Fruit fly (Drosophila melanogaster) whole organism, embryonic: ENCODE measurements around the gene Cnep1r2.

Experiments
- Abd-B ChIP-seq: fragments of 200-800 bp; sonication (Bioruptor generic); optimal IDR thresholded peaks from 2 replicates; lab custom pipeline; 2018; ENCODE audit warnings: missing biosample characterization, mild to moderate bottlenecking, missing genetic modification characterization, moderate library complexity
- B-H2 ChIP-seq: fragments of 200-800 bp; sonication (Bioruptor generic); optimal IDR thresholded peaks from 2 replicates; lab custom pipeline; 2018; ENCODE audit warnings: missing biosample characterization, mild to moderate bottlenecking, missing genetic modification characterization
- CG10147 ChIP-seq: fragments of 200-800 bp; sonication (Bioruptor generic); optimal IDR thresholded peaks from 2 replicates; lab custom pipeline; 2019; ENCODE audit warnings: missing biosample characterization, mild to moderate bottlenecking, missing genetic modification characterization, moderate library complexity
- CG1024 ChIP-seq: fragments of 200-800 bp; sonication (Bioruptor generic); IDR thresholded peaks from 2 replicates; pipeline ENCODE4 v1.3.6; 2022; ENCODE audit warnings: missing biosample characterization, missing genetic modification characterization
- CG12391 ChIP-seq: fragments of 200-800 bp; sonication (Bioruptor generic); optimal IDR thresholded peaks from 3 replicates; lab custom pipeline; 2018; ENCODE audit warnings: missing biosample characterization, mild to moderate bottlenecking, missing genetic modification characterization, moderate library complexity
- CG15011 ChIP-seq: fragments of 200-800 bp; sonication (Bioruptor generic); optimal IDR thresholded peaks from 3 replicates; lab custom pipeline; 2018; ENCODE audit warnings: missing biosample characterization, mild to moderate bottlenecking, missing genetic modification characterization
- CG15514 ChIP-seq: fragments of 200-800 bp; sonication (Bioruptor generic); optimal IDR thresholded peaks from 3 replicates; lab custom pipeline; 2017; ENCODE audit warnings: missing biosample characterization, missing genetic modification characterization, mild to moderate bottlenecking, moderate library complexity, missing genetic modification reagents
- CG18011 ChIP-seq: fragments of 200-800 bp; sonication (Bioruptor generic); optimal IDR thresholded peaks from 2 replicates; lab custom pipeline; 2017; ENCODE audit warnings: missing biosample characterization, missing genetic modification characterization, mild to moderate bottlenecking, moderate library complexity, missing genotype
- CG18599 ChIP-seq: fragments of 200-800 bp; sonication (Bioruptor generic); optimal IDR thresholded peaks from 3 replicates; lab custom pipeline; 2017; ENCODE audit warnings: missing biosample characterization, missing genetic modification characterization, mild to moderate bottlenecking, moderate library complexity, missing genetic modification reagents
- CG18619 ChIP-seq: fragments of 200-800 bp; sonication (Bioruptor generic); optimal IDR thresholded peaks from 3 replicates; lab custom pipeline; 2017; ENCODE audit warnings: missing biosample characterization, mild to moderate bottlenecking, missing genetic modification characterization
- CG2199 ChIP-seq: fragments of 200-800 bp; sonication (Bioruptor generic); IDR thresholded peaks from 3 replicates; pipeline ENCODE4 v1.3.6; 2022; ENCODE audit warnings: missing biosample characterization, missing genetic modification characterization
- CG2889 ChIP-seq: fragments of 200-800 bp; sonication (Bioruptor generic); IDR thresholded peaks from 3 replicates; pipeline ENCODE4 v1.3.6; 2022; ENCODE audit warnings: missing biosample characterization, missing genetic modification characterization
- CG7745 ChIP-seq: fragments of 200-800 bp; sonication (Bioruptor generic); optimal IDR thresholded peaks from 2 replicates; lab custom pipeline; 2018; ENCODE audit warnings: missing biosample characterization, mild to moderate bottlenecking, missing genetic modification characterization, moderate library complexity
- CG8089 ChIP-seq: fragments of 200-800 bp; sonication (Bioruptor generic); optimal IDR thresholded peaks from 3 replicates; lab custom pipeline; 2016; ENCODE audit warnings: missing biosample characterization, missing genetic modification characterization
- CG8388 ChIP-seq: fragments of 200-800 bp; sonication (Bioruptor generic); optimal IDR thresholded peaks from 2 replicates; lab custom pipeline; 2019; ENCODE audit warnings: missing biosample characterization, mild to moderate bottlenecking, missing genetic modification characterization, moderate library complexity
- CG8944 ChIP-seq: fragments of 200-800 bp; sonication (Bioruptor generic); optimal IDR thresholded peaks from 3 replicates; lab custom pipeline; 2016; ENCODE audit warnings: missing biosample characterization, missing genetic modification characterization
- CG9727 ChIP-seq: fragments of 200-800 bp; sonication (Bioruptor generic); optimal IDR thresholded peaks from 3 replicates; lab custom pipeline; 2017; ENCODE audit warnings: missing biosample characterization, mild to moderate bottlenecking, missing genetic modification characterization
- Dip3 ChIP-seq: fragments of 200-800 bp; sonication (Bioruptor generic); optimal IDR thresholded peaks from 3 replicates; lab custom pipeline; 2016; ENCODE audit warnings: missing biosample characterization, missing genetic modification characterization
- Doc2 ChIP-seq: fragments of 200-800 bp; sonication (Bioruptor generic); IDR thresholded peaks from 2 replicates; pipeline ENCODE4 v1.3.6; 2022; ENCODE audit warnings: missing biosample characterization, missing genetic modification characterization
- H15 ChIP-seq: fragments of 200-800 bp; sonication (Bioruptor generic); IDR thresholded peaks from 3 replicates; pipeline ENCODE4 v1.3.6; 2022; ENCODE audit warnings: missing biosample characterization, missing genetic modification characterization
- HHEX ChIP-seq: fragments of 200-800 bp; sonication (Bioruptor generic); optimal IDR thresholded peaks from 3 replicates; lab custom pipeline; 2017; ENCODE audit warnings: missing biosample characterization, mild to moderate bottlenecking, missing genetic modification characterization, missing genetic modification reagents
- Hmr ChIP-seq: fragments of 200-800 bp; sonication (Bioruptor generic); optimal IDR thresholded peaks from 3 replicates; lab custom pipeline; 2017; ENCODE audit warnings: mild to moderate bottlenecking, missing biosample characterization, missing genetic modification reagents, missing genetic modification characterization
- Hmx ChIP-seq: fragments of 200-800 bp; sonication (Bioruptor generic); optimal IDR thresholded peaks from 2 replicates; lab custom pipeline; 2016; ENCODE audit warnings: missing biosample characterization, missing genetic modification characterization
- Jarid2 ChIP-seq: fragments of 200-800 bp; sonication (Bioruptor generic); optimal IDR thresholded peaks from 3 replicates; lab custom pipeline; 2017; ENCODE audit warnings: mild to moderate bottlenecking, missing biosample characterization, missing genetic modification reagents, missing genetic modification characterization
- Lhr ChIP-seq: fragments of 200-800 bp; sonication (Bioruptor generic); optimal IDR thresholded peaks from 3 replicates; lab custom pipeline; 2017; ENCODE audit warnings: mild to moderate bottlenecking, missing biosample characterization, missing genetic modification reagents, missing genetic modification characterization
- Side ChIP-seq: fragments of 200-800 bp; sonication (Bioruptor generic); optimal IDR thresholded peaks from 2 replicates; lab custom pipeline; 2016; ENCODE audit warnings: missing biosample characterization, missing genetic modification characterization
- Sin3A ChIP-seq: fragments of >200 bp; optimal IDR thresholded peaks from 2 replicates; lab custom pipeline; 2018
- Spps ChIP-seq: fragments of 200-800 bp; sonication (Bioruptor generic); optimal IDR thresholded peaks from 2 replicates; lab custom pipeline; 2018; ENCODE audit warnings: missing biosample characterization, mild to moderate bottlenecking, missing genetic modification characterization
- Tbp ChIP-seq: fragments of >200 bp; optimal IDR thresholded peaks from 2 replicates; lab custom pipeline; 2018; ENCODE audit warnings: missing biosample characterization, missing genetic modification characterization
- Xbp1 ChIP-seq: fragments of 200-800 bp; sonication (Bioruptor generic); optimal IDR thresholded peaks from 3 replicates; lab custom pipeline; 2016; ENCODE audit warnings: missing biosample characterization, mild to moderate bottlenecking, missing genetic modification characterization
- ap ChIP-seq: fragments of 200-800 bp; sonication (Bioruptor generic); IDR thresholded peaks from 2 replicates; pipeline ENCODE4 v1.3.6; 2022; ENCODE audit warnings: missing biosample characterization, missing genetic modification characterization
- bowl ChIP-seq: fragments of 200-800 bp; sonication (Bioruptor generic); IDR thresholded peaks from 2 replicates; pipeline ENCODE4 v1.3.6; 2022; ENCODE audit warnings: missing biosample characterization, missing genetic modification characterization
- cas ChIP-seq: fragments of 200-800 bp; sonication (Bioruptor generic); IDR thresholded peaks from 2 replicates; pipeline ENCODE4 v1.3.6; 2022; ENCODE audit warnings: missing biosample characterization, missing genetic modification characterization
- fd64A ChIP-seq: fragments of 200-800 bp; sonication (Bioruptor generic); optimal IDR thresholded peaks from 3 replicates; lab custom pipeline; 2018; ENCODE audit warnings: missing biosample characterization, mild to moderate bottlenecking, missing genetic modification characterization
- gsb ChIP-seq: fragments of 200-800 bp; sonication (Bioruptor generic); IDR thresholded peaks from 2 replicates; pipeline ENCODE4 v1.3.6; 2022; ENCODE audit warnings: missing biosample characterization, missing genetic modification characterization
- jigr1 ChIP-seq: fragments of 200-800 bp; sonication (Bioruptor generic); IDR thresholded peaks from 3 replicates; pipeline ENCODE4 v1.3.6; 2022; ENCODE audit warnings: missing biosample characterization, missing genetic modification characterization
- ken ChIP-seq: fragments of 200-800 bp; sonication (Bioruptor generic); IDR thresholded peaks from 3 replicates; pipeline ENCODE4 v1.3.6; 2022; ENCODE audit warnings: missing biosample characterization, missing genetic modification characterization
- klu ChIP-seq: fragments of 200-800 bp; sonication (Bioruptor generic); IDR thresholded peaks from 2 replicates; pipeline ENCODE4 v1.3.6; 2022; ENCODE audit warnings: missing biosample characterization, missing genetic modification characterization
- rib ChIP-seq: fragments of 200-800 bp; sonication (Bioruptor generic); IDR thresholded peaks from 2 replicates; pipeline ENCODE4 v1.3.6; 2022; ENCODE audit warnings: missing biosample characterization, missing genetic modification characterization
- sens ChIP-seq: fragments of 200-800 bp; sonication (Bioruptor generic); peaks from one replicate; lab custom pipeline; 2016; ENCODE audit warnings: missing biosample characterization, missing genetic modification characterization
- shn ChIP-seq: fragments of 200-800 bp; sonication (Bioruptor generic); optimal IDR thresholded peaks from 3 replicates; lab custom pipeline; 2016; ENCODE audit warnings: missing biosample characterization, missing genetic modification characterization
- sisA ChIP-seq: fragments of 200-800 bp; sonication (Bioruptor generic); IDR thresholded peaks from 2 replicates; pipeline ENCODE4 v1.3.6; 2022; ENCODE audit warnings: missing biosample characterization, missing genetic modification characterization
- sob ChIP-seq: fragments of 200-800 bp; sonication (Bioruptor generic); IDR thresholded peaks from 2 replicates; pipeline ENCODE4 v1.3.6; 2022; ENCODE audit warnings: missing biosample characterization, missing genetic modification characterization
- unc-4 ChIP-seq: fragments of 200-800 bp; sonication (Bioruptor generic); IDR thresholded peaks from 2 replicates; pipeline ENCODE4 v1.3.6; 2022; ENCODE audit warnings: missing biosample characterization, missing genetic modification characterization; ENCODE audit not compliant: partially characterized antibody
- wdn ChIP-seq: fragments of 200-800 bp; sonication (Bioruptor generic); IDR thresholded peaks from 2 replicates; pipeline ENCODE4 v1.3.6; 2022; ENCODE audit warnings: missing biosample characterization, missing genetic modification characterization

The Cnep1r2 gene

DNA sequence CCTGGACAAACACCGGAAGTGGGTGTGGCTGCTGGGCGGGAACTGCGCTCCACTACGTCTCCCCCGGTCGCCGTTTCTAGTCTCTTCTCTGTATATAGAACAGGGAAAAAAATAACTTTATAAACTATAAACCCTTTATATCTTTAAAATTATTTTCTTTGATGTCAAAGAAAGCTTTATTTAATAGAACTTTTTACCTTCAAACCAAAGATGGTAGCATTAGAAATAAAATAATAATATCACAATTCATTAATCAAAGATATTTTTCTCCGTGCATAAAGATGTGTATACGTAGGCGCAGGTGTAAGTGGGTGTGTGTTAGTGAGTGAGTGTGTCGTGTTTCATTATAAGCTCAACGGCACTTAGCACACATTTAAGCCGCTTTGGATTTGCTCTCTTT lies 38.4 kb upstream of the Cnep1r2 start (continued):
- no peak for TF ChIP-seq gsb (GFP tag; lab: Robert Waterston, UW)

DNA sequence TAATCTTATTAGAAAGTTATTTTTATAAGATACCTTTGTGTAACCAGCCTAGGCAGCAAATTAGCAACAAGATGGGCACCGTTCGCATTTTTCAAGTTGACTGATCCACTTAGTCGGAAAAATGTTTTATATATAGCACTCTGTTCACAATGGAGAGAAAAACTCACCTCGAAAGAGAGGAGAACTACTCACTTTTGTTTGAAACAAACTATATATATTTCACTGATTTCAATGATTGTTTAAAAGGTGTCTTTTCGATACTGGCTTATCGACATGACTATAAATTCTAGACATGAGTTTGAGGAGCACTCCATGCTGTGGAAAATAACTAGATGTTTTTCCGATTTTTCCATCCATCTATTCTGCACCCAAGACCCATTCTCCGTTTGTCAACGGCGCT lies 14.5 kb upstream of the Cnep1r2 start, which contains the start of gene CG42521:
Gene CG42521 (minus strand): TSS at position 101 of the 400 bp plus-strand sequence.
- TF ChIP-seq sob (GFP tag; lab: Robert Waterston, UW) (no peak), klu (GFP tag; lab: Robert Waterston, UW) (no peak), cas (GFP tag; lab: Robert Waterston, UW) (no peak), sisA (GFP tag; lab: Robert Waterston, UW) (no peak), CG2199 (GFP tag; lab: Robert Waterston, UW) (no peak), H15 (GFP tag; lab: Robert Waterston, UW) (no peak), CG12391 (tag; lab: Kevin White, UChicago) (no peak), Hmr (GFP tag; lab: Kevin White, UChicago) (no peak), unc-4 (GFP tag; lab: Robert Waterston, UW) (no peak), CG18011 (GFP tag; lab: Kevin White, UChicago) (no peak)

DNA sequence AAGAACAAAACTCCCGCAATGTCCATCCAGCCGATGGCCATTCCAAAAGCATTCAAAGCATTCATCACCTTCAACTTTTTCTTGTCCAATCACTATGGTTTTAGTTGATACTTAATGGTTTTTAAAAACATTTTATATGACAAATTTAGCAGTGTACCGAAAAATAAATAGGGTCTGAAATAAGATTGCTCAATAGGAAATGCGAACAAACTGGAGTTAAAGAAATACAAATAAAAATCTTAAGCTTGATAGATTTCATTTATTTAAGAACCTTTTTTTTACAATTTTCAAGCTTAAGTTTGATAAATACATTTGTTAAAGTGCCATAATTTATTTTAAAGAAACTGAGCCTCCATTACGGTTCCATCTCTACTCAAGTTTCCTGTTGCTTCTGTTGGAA lies 12.4 kb upstream of the Cnep1r2 start, which contains the start of gene CG43127:
Gene CG43127 (minus strand): TSS at position 101 of the 400 bp plus-strand sequence.
- TF ChIP-seq CG2889 (GFP tag; lab: Robert Waterston, UW) (no peak), CG8089 (GFP tag; lab: Kevin White, UChicago) (no peak), CG15514 (GFP tag; lab: Kevin White, UChicago) (no peak), ken (GFP tag; lab: Robert Waterston, UW) (no peak), CG9727 (no peak), CG12391 (tag; lab: Kevin White, UChicago) (no peak), Xbp1 (no peak), Dip3 (GFP tag; lab: Kevin White, UChicago) (no peak), CG8944 (GFP tag; lab: Kevin White, UChicago) (no peak), wdn (GFP tag; lab: Robert Waterston, UW) (no peak), CG8388 (no peak), CG15011 (GFP tag; lab: Kevin White, UChicago) (no peak)

DNA sequence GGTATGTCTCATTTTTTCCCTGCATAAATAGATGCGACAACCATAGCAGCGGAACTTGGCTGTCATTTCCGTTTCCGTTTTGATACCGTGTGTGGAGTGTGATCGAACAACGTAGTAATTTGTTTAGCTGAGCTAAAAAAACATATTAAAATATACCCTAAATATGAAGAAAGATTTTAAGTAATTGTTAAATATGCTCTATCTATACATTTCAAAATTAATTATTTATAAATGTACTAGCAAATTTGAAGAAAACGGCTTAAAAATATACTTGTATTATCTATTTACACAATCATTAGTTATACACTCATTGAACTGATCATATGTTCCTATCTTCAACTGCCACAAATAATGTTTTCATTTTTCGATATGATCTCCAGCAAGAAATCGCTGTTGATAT lies 11.7 kb upstream of the Cnep1r2 start, which contains the start of gene CG34238:
Gene CG34238 (plus strand): TSS at position 301 of the 400 bp plus-strand sequence.
- TF ChIP-seq ap (GFP tag; lab: Robert Waterston, UW), result no peak
- no peak for TF ChIP-seq shn (GFP tag; lab: Kevin White, UChicago)
- TF ChIP-seq Jarid2 (GFP tag; lab: Kevin White, UChicago), result no peak
- no peak for TF ChIP-seq CG7745 (tag; lab: Kevin White, UChicago)
- TF ChIP-seq CG1024 (GFP tag; lab: Robert Waterston, UW), result no peak
- no peak for TF ChIP-seq fd64A (GFP tag; lab: Kevin White, UChicago)
- no peak for TF ChIP-seq CG18599 (GFP tag; lab: Kevin White, UChicago)
- no peak for TF ChIP-seq HHEX
- no peak for TF ChIP-seq CG18619
- TF ChIP-seq, all 482 proteins: peak for 0

DNA sequence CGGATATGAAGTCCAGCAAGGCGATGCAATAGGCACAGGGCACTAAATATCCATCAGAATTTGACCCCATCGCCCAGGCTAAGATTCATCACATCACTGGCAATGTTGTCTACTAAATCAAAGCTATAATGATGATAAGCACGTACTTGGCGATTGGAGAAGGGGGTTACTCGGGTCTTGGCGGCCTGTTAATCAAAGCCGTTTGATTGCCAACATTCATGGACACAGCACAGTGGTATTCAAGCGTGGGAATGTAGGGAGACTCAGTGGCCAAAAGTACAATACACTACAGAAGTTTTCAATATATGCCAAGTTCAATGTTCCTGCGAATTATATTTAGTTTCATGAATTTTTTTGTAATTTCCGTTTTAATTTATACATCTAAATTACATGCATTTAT lies 9.6 kb upstream of the Cnep1r2 start, which contains the start of gene CG14151:
Gene CG14151 (minus strand): TSS at position 101 of the 400 bp plus-strand sequence.
- TF ChIP-seq CG10147 (GFP tag; lab: Kevin White, UChicago) (no peak), B-H2 (GFP tag; lab: Kevin White, UChicago) (no peak), jigr1 (GFP tag; lab: Robert Waterston, UW) (no peak), Sin3A (lab: Kevin White, UChicago) (no peak), Side (GFP tag; lab: Kevin White, UChicago) (no peak), Hmx (no peak), bowl (no peak), Abd-B (no peak), ken (GFP tag; lab: Robert Waterston, UW) (no peak), sens (no peak), Spps (no peak), rib (GFP tag; lab: Robert Waterston, UW) (no peak), Tbp (no peak), Doc2 (GFP tag; lab: Robert Waterston, UW) (no peak), Lhr (no peak)
- TF ChIP-seq, all 482 proteins: peak for 0
